Worm (Caenorhabditis elegans): Measurements from ENCODE around the gene gtf-2H1.

The gtf-2H1 gene

ce11 chrIV:244843-245242 is 13.3 kb upstream of the gtf-2H1 start, which contains the start of gene aass-1:
Gene aass-1, plus strand, starts transcription at chrIV:245143.
- TF ChIP-seq tbx-37 (GFP tag; conservative IDR thresholded peaks at IDR 0.05) (no peak), scrt-1 (GFP tag; IDR thresholded peaks at IDR 0.05) (no peak), pes-1 (GFP tag; IDR thresholded peaks at IDR 0.05) (no peak), ets-7 (tag; optimal IDR thresholded peaks at IDR 0.05) (no peak), sea-1 (GFP tag; conservative IDR thresholded peaks at IDR 0.05) (no peak)

- TF ChIP-seq ceh-13 (GFP tag; optimal IDR thresholded peaks at IDR 0.05), result no peak
- no peak for TF ChIP-seq ceh-36 (tag; optimal IDR thresholded peaks at IDR 0.05)
- no peak for TF ChIP-seq B0310.2 (tag; optimal IDR thresholded peaks at IDR 0.05)
- TF ChIP-seq flt-1 (GFP tag; IDR thresholded peaks at IDR 0.05), result no peak
- no peak for TF ChIP-seq F13C5.2 (tag; optimal IDR thresholded peaks at IDR 0.05)
These were observed 12.7 kb upstream of the gtf-2H1 start for ce11 chrIV:244278-244677.

- TF ChIP-seq scrt-1 (GFP tag; IDR thresholded peaks at IDR 0.05) (no peak), tbx-11 (GFP tag; IDR thresholded peaks at IDR 0.05) (no peak), F13C5.2 (tag; optimal IDR thresholded peaks at IDR 0.05) (peak; percentile 16)
These were observed 8.7 kb upstream of the gtf-2H1 start, which contains the start of the genes fnta-1 and cogc-8 for ce11 chrIV:240257-240754. Gene fnta-1, minus strand, starts transcription at chrIV:240307. Gene cogc-8, plus strand, starts transcription at chrIV:240451.

- TF ChIP-seq B0310.2 (tag; optimal IDR thresholded peaks at IDR 0.05), result no peak
- TF ChIP-seq ama-1 (optimal IDR thresholded peaks at IDR 0.05), result peak; percentile 20
- TF ChIP-seq tbx-11 (GFP tag; IDR thresholded peaks at IDR 0.05), result no peak
- TF ChIP-seq sea-1 (GFP tag; conservative IDR thresholded peaks at IDR 0.05), result no peak
- TF ChIP-seq pes-1 (GFP tag; IDR thresholded peaks at IDR 0.05), result no peak
These were observed 5.8 kb upstream of the gtf-2H1 start, which contains the start of gene ints-13 for ce11 chrIV:237350-237749. Gene ints-13, minus strand, starts transcription at chrIV:237450.

- no peak for TF ChIP-seq tbx-11 (GFP tag; IDR thresholded peaks at IDR 0.05)
- TF ChIP-seq flt-1 (GFP tag; IDR thresholded peaks at IDR 0.05), result no peak
- no peak for TF ChIP-seq aly-1 (tag; optimal IDR thresholded peaks at IDR 0.05)
- TF ChIP-seq ets-7 (tag; optimal IDR thresholded peaks at IDR 0.05), result no peak
These were observed 4.6 kb upstream of the gtf-2H1 start for ce11 chrIV:236138-236537.

ce11 chrIV:218252-218651 is 13.3 kb downstream of the gtf-2H1 start, which contains the start of gene prdx-6:
Gene prdx-6, plus strand, starts transcription at chrIV:218552.
- TF ChIP-seq tbx-37 (GFP tag; conservative IDR thresholded peaks at IDR 0.05) (no peak), scrt-1 (GFP tag; IDR thresholded peaks at IDR 0.05) (no peak), B0310.2 (tag; optimal IDR thresholded peaks at IDR 0.05) (no peak), tbx-11 (GFP tag; IDR thresholded peaks at IDR 0.05) (no peak), ama-1 (optimal IDR thresholded peaks at IDR 0.05) (no peak), sea-1 (GFP tag; conservative IDR thresholded peaks at IDR 0.05) (no peak), ets-7 (tag; optimal IDR thresholded peaks at IDR 0.05) (no peak), ceh-36 (tag; optimal IDR thresholded peaks at IDR 0.05) (no peak), tra-4 (tag; optimal IDR thresholded peaks at IDR 0.05) (no peak), pes-1 (GFP tag; IDR thresholded peaks at IDR 0.05) (no peak), flt-1 (GFP tag; IDR thresholded peaks at IDR 0.05) (no peak), aly-1 (tag; optimal IDR thresholded peaks at IDR 0.05) (no peak), hmbx-1 (tag; optimal IDR thresholded peaks at IDR 0.05) (no peak), hnd-1 (tag; optimal IDR thresholded peaks at IDR 0.05) (no peak), ceh-13 (GFP tag; optimal IDR thresholded peaks at IDR 0.05) (no peak), hmg-4 (GFP tag; optimal IDR thresholded peaks at IDR 0.05) (no peak), F13C5.2 (tag; optimal IDR thresholded peaks at IDR 0.05) (no peak)

DNA sequence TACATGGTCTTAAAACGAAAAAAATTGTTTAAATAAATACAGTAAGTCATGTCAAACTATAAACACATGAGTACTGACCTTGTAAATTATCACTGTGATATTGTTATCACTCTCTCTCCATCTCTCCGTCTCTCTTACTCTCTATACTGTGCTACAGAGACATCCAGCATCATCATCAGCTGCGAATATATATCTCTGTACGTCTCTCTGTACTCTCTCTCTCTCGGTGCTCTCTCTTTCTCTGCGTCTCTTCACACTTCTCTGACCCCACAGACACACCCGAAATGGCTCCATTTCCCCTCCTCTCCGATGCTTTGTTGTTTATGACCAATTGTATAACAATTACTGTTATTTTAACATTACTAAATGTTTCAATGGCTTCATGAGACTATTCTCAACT is 21.0 kb downstream of the gtf-2H1 start:
- TF ChIP-seq pes-1 (GFP tag; IDR thresholded peaks at IDR 0.05), result no peak
- no peak for TF ChIP-seq F13C5.2 (tag; optimal IDR thresholded peaks at IDR 0.05)
- TF ChIP-seq ceh-36 (tag; optimal IDR thresholded peaks at IDR 0.05), result no peak
- TF ChIP-seq hmbx-1 (tag; optimal IDR thresholded peaks at IDR 0.05), result no peak
- no peak for TF ChIP-seq flt-1 (GFP tag; IDR thresholded peaks at IDR 0.05)
- no peak for TF ChIP-seq tbx-11 (GFP tag; IDR thresholded peaks at IDR 0.05)
- TF ChIP-seq ama-1 (optimal IDR thresholded peaks at IDR 0.05), result no peak
- TF ChIP-seq hnd-1 (tag; optimal IDR thresholded peaks at IDR 0.05), result no peak
- no peak for TF ChIP-seq tbx-37 (GFP tag; conservative IDR thresholded peaks at IDR 0.05)
- TF ChIP-seq ceh-13 (GFP tag; optimal IDR thresholded peaks at IDR 0.05), result no peak

- TF ChIP-seq ama-1 (optimal IDR thresholded peaks at IDR 0.05) (no peak), ceh-36 (tag; optimal IDR thresholded peaks at IDR 0.05) (no peak), F13C5.2 (tag; optimal IDR thresholded peaks at IDR 0.05) (no peak), flt-1 (GFP tag; IDR thresholded peaks at IDR 0.05) (no peak), scrt-1 (GFP tag; IDR thresholded peaks at IDR 0.05) (no peak), tra-4 (tag; optimal IDR thresholded peaks at IDR 0.05) (no peak)
These were observed 23.7 kb downstream of the gtf-2H1 start, which contains the start of gene Y38C1AA.1 for ce11 chrIV:207885-208284. Gene Y38C1AA.1, plus strand, starts transcription at chrIV:208185.

ce11 chrIV:204998-205397 is 26.6 kb downstream of the gtf-2H1 start, which contains the start of gene coa-1:
Gene coa-1, plus strand, starts transcription at chrIV:205298.
- no peak for TF ChIP-seq ama-1 (optimal IDR thresholded peaks at IDR 0.05)
- no peak for TF ChIP-seq B0310.2 (tag; optimal IDR thresholded peaks at IDR 0.05)
- TF ChIP-seq hmg-4 (GFP tag; optimal IDR thresholded peaks at IDR 0.05), result no peak
- TF ChIP-seq F13C5.2 (tag; optimal IDR thresholded peaks at IDR 0.05), result no peak
- TF ChIP-seq flt-1 (GFP tag; IDR thresholded peaks at IDR 0.05), result no peak
- no peak for TF ChIP-seq tra-4 (tag; optimal IDR thresholded peaks at IDR 0.05)
- TF ChIP-seq ceh-13 (GFP tag; optimal IDR thresholded peaks at IDR 0.05), result no peak
- TF ChIP-seq aly-1 (tag; optimal IDR thresholded peaks at IDR 0.05), result no peak
- no peak for TF ChIP-seq ets-7 (tag; optimal IDR thresholded peaks at IDR 0.05)

All from whole organism, early embryonic.